Worm (Caenorhabditis elegans) whole organism, L1 larva: ENCODE measurements around the gene B0524.2.

ENCODE experiments used
- ama-1 ChIP-seq: fragments of 150-350 bp; optimal IDR thresholded peaks from 2 replicates; lab custom pipeline; 2014
- mab-9 ChIP-seq: fragments of 200-800 bp; sonication (Bioruptor generic); IDR thresholded peaks from 2 replicates; pipeline ENCODE4 v1.3.6; 2022; ENCODE audit warnings: missing genetic modification reagents, missing genetic modification characterization, missing compliant biosample characterization
- nhr-12 ChIP-seq: sonication (generic microtip); optimal IDR thresholded peaks from 2 replicates; lab custom pipeline; 2017; ENCODE audit warnings: missing biosample characterization, missing genetic modification characterization
- nhr-77 ChIP-seq: fragments of 150-350 bp; optimal IDR thresholded peaks from 2 replicates; lab custom pipeline; 2014; ENCODE audit warnings: missing biosample characterization, missing genetic modification characterization
- pag-3 ChIP-seq: sonication (generic microtip); optimal IDR thresholded peaks from 2 replicates; lab custom pipeline; 2017; ENCODE audit warnings: missing genetic modification characterization, mild to moderate bottlenecking, missing compliant biosample characterization, antibody characterized with exemption, borderline replicate concordance; ENCODE audit not compliant: insufficient read depth
- snpc-4 ChIP-seq: fragments of 150-350 bp; optimal IDR thresholded peaks from 2 replicates; lab custom pipeline; 2014; ENCODE audit warnings: missing biosample characterization, missing genetic modification characterization
- swsn-7 ChIP-seq: sonication (generic microtip); optimal IDR thresholded peaks from 2 replicates; lab custom pipeline; 2016; ENCODE audit warnings: missing genetic modification characterization, missing compliant biosample characterization
- unc-62 ChIP-seq: fragments of 150-350 bp; optimal IDR thresholded peaks from 2 replicates; lab custom pipeline; 2014; ENCODE audit warnings: missing biosample characterization, missing genetic modification reagents, missing genetic modification characterization

ce11 chrIII:1932018-1932417 is 38.2 kb downstream of the B0524.2 start:
- TF ChIP-seq swsn-7 (tag; lab: Kevin White, UChicago) (no peak), nhr-77 (tag; lab: Kevin White, UChicago) (no peak), unc-62 (no peak), mab-9 (GFP tag; lab: Robert Waterston, UW) (no peak), nhr-12 (no peak), snpc-4 (tag; lab: Kevin White, UChicago) (no peak), ama-1 (lab: Kevin White, UChicago) (no peak), pag-3 (tag; lab: Kevin White, UChicago) (no peak)
